Worm (Caenorhabditis elegans): ENCODE measurements around the gene srh-17.

Gene srh-17

DNA sequence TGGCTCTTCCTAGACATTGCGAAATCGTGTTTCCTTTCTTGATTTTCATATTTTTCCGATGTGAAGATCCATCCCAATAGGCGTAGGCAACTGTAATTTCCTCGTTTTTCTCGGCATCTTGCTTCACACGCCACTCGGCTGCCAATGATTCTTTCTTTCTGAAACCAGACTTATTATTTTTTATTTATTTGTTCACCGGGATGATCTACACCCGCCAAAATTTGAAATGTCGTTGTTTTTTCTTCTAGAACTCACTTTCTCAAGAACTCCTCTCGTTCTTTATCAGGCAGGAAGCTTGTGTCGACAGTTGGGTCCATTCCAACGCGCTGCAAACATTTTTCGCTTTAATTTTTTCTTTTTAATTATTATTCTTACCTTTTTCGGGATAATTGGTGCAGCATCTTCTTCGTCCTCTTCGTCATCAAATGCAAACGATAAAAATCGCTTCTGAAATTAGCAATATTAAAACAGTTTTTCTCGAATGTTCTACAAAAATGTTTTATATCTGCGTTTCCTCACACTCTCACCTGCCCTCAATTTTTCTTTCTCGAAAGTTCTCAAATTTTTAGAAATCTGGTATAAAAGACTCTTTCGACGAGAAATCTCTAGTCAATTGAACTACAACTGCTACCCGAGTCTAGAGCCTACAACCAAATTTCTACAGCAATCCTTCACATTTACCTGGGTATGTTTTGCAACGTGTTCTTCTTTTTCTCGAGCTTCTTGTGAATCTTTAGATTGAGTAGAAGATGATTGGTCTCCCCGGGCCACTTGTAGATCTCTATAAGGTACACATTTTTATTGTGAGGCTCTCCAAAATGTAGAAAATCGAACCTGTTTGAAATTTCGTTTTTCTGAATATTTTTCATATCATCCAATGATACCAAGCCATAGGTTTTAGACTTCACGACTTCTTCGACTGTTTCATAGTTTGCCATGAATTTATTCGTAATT lies 23.5 kb downstream of the srh-17 start, which contains the start of gene hsp-90 (continued):
- TF ChIP-seq Y53G8AR.9 (GFP tag; conservative IDR thresholded peaks at IDR 0.05) = no peak
- TF ChIP-seq F33H1.4 (GFP tag; IDR thresholded peaks at IDR 0.05) = no peak
- no peak for TF ChIP-seq cebp-2 (GFP tag; IDR thresholded peaks at IDR 0.05)
- TF ChIP-seq C17E4.6 (GFP tag; IDR thresholded peaks at IDR 0.05) = no peak
- no peak for TF ChIP-seq lin-35 (GFP tag; optimal IDR thresholded peaks at IDR 0.05)
- TF ChIP-seq attf-6 (GFP tag; IDR thresholded peaks at IDR 0.05) = no peak
- peak; percentile 54; the same call in 1 of the 2 replicates for TF ChIP-seq hsf-1 (GFP tag; IDR thresholded peaks at IDR 0.05)
- TF ChIP-seq unc-130 (GFP tag; optimal IDR thresholded peaks at IDR 0.05) = no peak
- TF ChIP-seq ztf-6 (GFP tag; IDR thresholded peaks at IDR 0.05) = no peak
- TF ChIP-seq cebp-1 (GFP tag; IDR thresholded peaks at IDR 0.05) = no peak
- peak; percentile 79 for TF ChIP-seq cebp-1 (tag; optimal IDR thresholded peaks at IDR 0.05)
- no peak for TF ChIP-seq lag-1 (GFP tag; IDR thresholded peaks at IDR 0.05)
- TF ChIP-seq B0019.2 (GFP tag; conservative IDR thresholded peaks at IDR 0.05) = no peak
- no peak for TF ChIP-seq ztf-28 (GFP tag; IDR thresholded peaks at IDR 0.05)
- peak; percentile 26 for TF ChIP-seq efl-1 (GFP tag; optimal IDR thresholded peaks at IDR 0.05)
- no peak for TF ChIP-seq nhr-179 (tag; optimal IDR thresholded peaks at IDR 0.05)

DNA sequence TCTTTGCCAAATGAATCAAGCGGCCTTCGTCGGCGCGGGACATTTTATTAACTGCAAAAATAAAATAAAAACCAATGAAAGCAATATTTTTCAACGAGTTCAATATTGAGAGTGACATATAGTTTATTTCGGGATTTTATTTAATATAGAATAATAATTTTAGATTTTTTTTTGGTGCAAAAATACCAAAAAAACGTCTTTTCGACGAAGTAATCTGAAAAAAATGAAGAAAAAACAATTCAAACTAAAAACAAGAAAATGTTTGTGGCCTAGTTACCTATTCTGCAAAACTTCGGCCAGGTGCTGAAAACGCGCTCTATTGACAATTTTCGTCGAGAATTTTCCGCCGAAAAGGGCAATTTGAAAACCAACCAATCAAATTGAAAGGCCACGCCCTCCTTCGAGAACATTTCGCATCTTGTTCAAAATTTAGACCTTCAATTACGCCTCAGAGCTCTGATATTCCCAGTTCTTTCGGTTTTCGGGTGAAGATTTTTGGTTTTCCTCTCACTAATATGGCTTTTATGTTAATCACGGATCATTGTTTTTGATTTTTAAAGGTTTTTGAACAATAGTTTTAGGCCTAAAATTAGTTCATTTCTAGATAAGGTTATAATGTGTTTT lies 24.4 kb downstream of the srh-17 start, which contains the start of gene C47E8.4:
Gene C47E8.4 (minus strand): TSS at position 51 of the 624 bp plus-strand sequence.
- TF ChIP-seq snpc-4 (GFP tag; optimal IDR thresholded peaks at IDR 0.05) (peak; percentile 71), snpc-4 (tag; optimal IDR thresholded peaks at IDR 0.05) (peak; percentile 69 to 92 (median 85)), F57C9.4 (tag; optimal IDR thresholded peaks at IDR 0.05) (peak; percentile 57), T07F8.4 (tag; optimal IDR thresholded peaks at IDR 0.05) (peak; percentile 44), F10E7.11 (tag; optimal IDR thresholded peaks at IDR 0.05) (peak; percentile 64), aptf-2 (GFP tag; conservative IDR thresholded peaks at IDR 0.05) (peak; percentile 68), lin-26 (GFP tag; IDR thresholded peaks at IDR 0.05) (no peak), ceh-58 (GFP tag; IDR thresholded peaks at IDR 0.05) (0 out of 2 replicates have a peak, but pooled peaks have one; percentile 79), ceh-27 (GFP tag; optimal IDR thresholded peaks at IDR 0.05) (peak; percentile 98), madf-10 (tag; optimal IDR thresholded peaks at IDR 0.05) (peak; percentile 93), lin-54 (GFP tag; optimal IDR thresholded peaks at IDR 0.05) (peak; percentile 98), ztf-22 (GFP tag; optimal IDR thresholded peaks at IDR 0.05) (peak; percentile 85), Y67H2A.10 (GFP tag; conservative IDR thresholded peaks at IDR 0.05) (peak; percentile 93), F33H1.4 (GFP tag; IDR thresholded peaks at IDR 0.05) (peak; percentile 82), Y53G8AR.9 (GFP tag; conservative IDR thresholded peaks at IDR 0.05) (peak; percentile 95), hlh-12 (tag; optimal IDR thresholded peaks at IDR 0.05) (no peak), tlf-1 (GFP tag; optimal IDR thresholded peaks at IDR 0.05) (peak; percentile 98), F52B5.7 (tag; optimal IDR thresholded peaks at IDR 0.05) (peak; percentile 88), nfyb-1 (GFP tag; IDR thresholded peaks at IDR 0.05) (peak; percentile 100), sea-2 (GFP tag; IDR thresholded peaks at IDR 0.05) (peak; percentile 95), ama-1 (optimal IDR thresholded peaks at IDR 0.05) (peak; percentile 53), ama-1 (GFP tag; optimal IDR thresholded peaks at IDR 0.05) (no peak), madf-8 (GFP tag; conservative IDR thresholded peaks at IDR 0.05) (peak; percentile 81), mxl-1 (tag; optimal IDR thresholded peaks at IDR 0.05) (no peak), fkh-3 (tag; optimal IDR thresholded peaks at IDR 0.05) (no peak), nhr-179 (tag; optimal IDR thresholded peaks at IDR 0.05) (no peak), xnd-1 (tag; optimal IDR thresholded peaks at IDR 0.05) (peak; percentile 75), lir-1 (GFP tag; conservative IDR thresholded peaks at IDR 0.05) (peak; percentile 95), lin-40 (tag; optimal IDR thresholded peaks at IDR 0.05) (peak; percentile 98), snpc-3.4 (tag; optimal IDR thresholded peaks at IDR 0.05) (peak; percentile 95), B0261.1 (tag; optimal IDR thresholded peaks at IDR 0.05) (peak; percentile 41), F22D6.2 (tag; optimal IDR thresholded peaks at IDR 0.05) (peak; percentile 88), dpl-1 (GFP tag; optimal IDR thresholded peaks at IDR 0.05) (peak; percentile 63)
